Fruit fly (Drosophila melanogaster): ENCODE data around the gene FER.
A peak's percentile ranks its signal among the peaks of the same experiment; 100 is the strongest.

dm6 chr3R:9394385-9395042 is at the start of gene FER:
- TF ChIP-seq gce (GFP tag; IDR thresholded peaks at IDR 0.05) (no peak; the same call in 2 of the 3 replicates), twi (tag; optimal IDR thresholded peaks at IDR 0.05) (no peak), psq (GFP tag; optimal IDR thresholded peaks at IDR 0.05) (no peak), dan (GFP tag; IDR thresholded peaks at IDR 0.05) (no peak), Dip2 (GFP tag; IDR thresholded peaks at IDR 0.05) (no peak), CG15696 (tag; optimal IDR thresholded peaks at IDR 0.05) (no peak), Side (GFP tag; optimal IDR thresholded peaks at IDR 0.05) (peak; percentile 51), CG32772 (GFP tag; IDR thresholded peaks at IDR 0.05) (no peak)

Measured in whole organism, embryonic.